Fruit fly (Drosophila melanogaster): ENCODE measurements around the gene Cad87A.

The Cad87A gene

dm6 chr3R:11945450-11946317 lies 3.2 kb downstream of the Cad87A start:
- TF ChIP-seq CG10348 (GFP tag; IDR thresholded peaks at IDR 0.05) = no peak
- TF ChIP-seq CG12605 (GFP tag; IDR thresholded peaks at IDR 0.05) = no peak
- no peak; the same call in 2 of the 3 replicates for TF ChIP-seq fd96Ca (GFP tag; IDR thresholded peaks at IDR 0.05)
- TF ChIP-seq Ets98B (GFP tag; IDR thresholded peaks at IDR 0.05) = peak; percentile 18; the same call in 1 of the 2 replicates
- no peak for TF ChIP-seq CG4496 (GFP tag; IDR thresholded peaks at IDR 0.05)
- TF ChIP-seq CG14655 (GFP tag; optimal IDR thresholded peaks at IDR 0.05) = peak; percentile 70
- peak; percentile 60 for TF ChIP-seq CG8301 (tag; optimal IDR thresholded peaks at IDR 0.05)
- TF ChIP-seq EcR (GFP tag; optimal IDR thresholded peaks at IDR 0.05) = peak; percentile 78
- TF ChIP-seq CG32121 (GFP tag; IDR thresholded peaks at IDR 0.05) = no peak
- no peak for TF ChIP-seq gl (tag; optimal IDR thresholded peaks at IDR 0.05)
- peak; percentile 12 for TF ChIP-seq CG17806 (tag; optimal IDR thresholded peaks at IDR 0.05)
- TF ChIP-seq Pif1A (GFP tag; optimal IDR thresholded peaks at IDR 0.05) = no peak
- TF ChIP-seq CG9948 (tag; optimal IDR thresholded peaks at IDR 0.05) = peak; percentile 60
- TF ChIP-seq Snoo (tag; optimal IDR thresholded peaks at IDR 0.05) = no peak
- peak; percentile 4 for TF ChIP-seq CG34367 (tag; optimal IDR thresholded peaks at IDR 0.05)
- no peak for TF ChIP-seq CG15710 (tag; optimal IDR thresholded peaks at IDR 0.05)
- TF ChIP-seq rn (GFP tag; IDR thresholded peaks at IDR 0.05) = no peak
- peak; percentile 66 for TF ChIP-seq CG8159 (tag; optimal IDR thresholded peaks at IDR 0.05)
- TF ChIP-seq D1 (tag; optimal IDR thresholded peaks at IDR 0.05) = no peak
- no peak for TF ChIP-seq Pif1B (GFP tag; optimal IDR thresholded peaks at IDR 0.05)
- peak; percentile 59 for TF ChIP-seq CG13204 (GFP tag; optimal IDR thresholded peaks at IDR 0.05)

DNA sequence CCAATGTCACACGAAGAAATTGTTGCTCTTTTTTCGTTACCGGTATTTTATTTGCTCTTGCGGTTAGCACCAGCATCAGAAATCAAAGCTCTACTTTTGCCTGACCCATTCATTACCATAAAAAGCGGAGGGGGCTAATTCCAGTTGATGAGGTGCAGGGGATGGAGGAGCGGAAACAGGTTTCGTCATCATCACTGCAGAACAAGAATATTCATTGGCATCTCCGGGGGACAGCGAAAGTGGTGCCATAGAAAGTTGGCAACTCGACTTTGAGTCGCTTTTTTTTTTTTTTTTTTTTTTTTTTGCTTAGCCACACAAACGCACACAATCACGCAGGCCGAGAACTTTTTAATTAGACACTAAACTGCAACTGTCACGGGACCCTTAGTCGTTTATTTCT lies 7.8 kb downstream of the Cad87A start:
- TF ChIP-seq CG14655 (GFP tag; optimal IDR thresholded peaks at IDR 0.05) (peak; percentile 17), CG10348 (GFP tag; IDR thresholded peaks at IDR 0.05) (no peak)

dm6 chr3R:11937427-11938114 lies 11.4 kb downstream of the Cad87A start:
- TF ChIP-seq Pif1A (GFP tag; optimal IDR thresholded peaks at IDR 0.05) = peak; percentile 10
- TF ChIP-seq CG34367 (tag; optimal IDR thresholded peaks at IDR 0.05) = no peak
- no peak for TF ChIP-seq Snoo (tag; optimal IDR thresholded peaks at IDR 0.05)
- TF ChIP-seq Ets98B (GFP tag; IDR thresholded peaks at IDR 0.05) = peak; percentile 72
- TF ChIP-seq CG12605 (GFP tag; IDR thresholded peaks at IDR 0.05) = peak; percentile 57; the same call in 1 of the 2 replicates
- TF ChIP-seq EcR (GFP tag; optimal IDR thresholded peaks at IDR 0.05) = peak; percentile 64
- peak; percentile 12 for TF ChIP-seq Pif1B (GFP tag; optimal IDR thresholded peaks at IDR 0.05)
- TF ChIP-seq D1 (tag; optimal IDR thresholded peaks at IDR 0.05) = peak; percentile 7
- TF ChIP-seq CG4496 (GFP tag; IDR thresholded peaks at IDR 0.05) = peak; percentile 75
- TF ChIP-seq CG15710 (tag; optimal IDR thresholded peaks at IDR 0.05) = peak; percentile 18
- TF ChIP-seq rn (GFP tag; IDR thresholded peaks at IDR 0.05) = peak; percentile 65
- TF ChIP-seq CG8159 (tag; optimal IDR thresholded peaks at IDR 0.05) = peak; percentile 58
- TF ChIP-seq CG17806 (tag; optimal IDR thresholded peaks at IDR 0.05) = peak; percentile 69
- peak; percentile 88 for TF ChIP-seq fd96Ca (GFP tag; IDR thresholded peaks at IDR 0.05)
- TF ChIP-seq CG32121 (GFP tag; IDR thresholded peaks at IDR 0.05) = peak; percentile 57
- peak; percentile 51 for TF ChIP-seq CG8301 (tag; optimal IDR thresholded peaks at IDR 0.05)
- no peak for TF ChIP-seq gl (tag; optimal IDR thresholded peaks at IDR 0.05)
- no peak for TF ChIP-seq CG10348 (GFP tag; IDR thresholded peaks at IDR 0.05)
- peak; percentile 60 for TF ChIP-seq CG13204 (GFP tag; optimal IDR thresholded peaks at IDR 0.05)
- TF ChIP-seq CG9948 (tag; optimal IDR thresholded peaks at IDR 0.05) = peak; percentile 34
- TF ChIP-seq CG14655 (GFP tag; optimal IDR thresholded peaks at IDR 0.05) = peak; percentile 64

DNA sequence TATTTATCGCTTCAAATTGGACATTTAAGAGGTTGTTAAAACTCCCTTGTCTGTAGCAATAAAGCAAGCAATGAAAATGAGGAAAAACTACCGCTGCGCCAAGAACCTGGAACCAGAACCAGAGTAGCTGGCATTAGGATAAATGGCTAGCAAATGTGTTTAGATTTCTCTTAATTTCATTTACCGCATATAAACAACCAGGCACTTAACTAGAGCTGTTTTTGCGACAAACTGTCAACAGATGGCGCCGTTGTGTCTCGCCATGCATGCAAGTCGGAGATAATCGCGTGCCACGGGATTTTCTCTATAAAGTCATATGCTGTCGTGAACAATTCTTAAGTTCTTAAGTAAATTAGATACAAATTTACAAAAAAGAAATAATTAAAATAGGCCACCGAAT lies 15.0 kb downstream of the Cad87A start:
- TF ChIP-seq CG8159 (tag; optimal IDR thresholded peaks at IDR 0.05) (no peak), CG14655 (GFP tag; optimal IDR thresholded peaks at IDR 0.05) (no peak), CG8301 (tag; optimal IDR thresholded peaks at IDR 0.05) (no peak), CG15710 (tag; optimal IDR thresholded peaks at IDR 0.05) (no peak), D1 (tag; optimal IDR thresholded peaks at IDR 0.05) (no peak), Snoo (tag; optimal IDR thresholded peaks at IDR 0.05) (no peak), Pif1B (GFP tag; optimal IDR thresholded peaks at IDR 0.05) (no peak), EcR (GFP tag; optimal IDR thresholded peaks at IDR 0.05) (no peak), Ets98B (GFP tag; IDR thresholded peaks at IDR 0.05) (no peak), fd96Ca (GFP tag; IDR thresholded peaks at IDR 0.05) (no peak), rn (GFP tag; IDR thresholded peaks at IDR 0.05) (no peak), CG10348 (GFP tag; IDR thresholded peaks at IDR 0.05) (no peak), Pif1A (GFP tag; optimal IDR thresholded peaks at IDR 0.05) (no peak), CG9948 (tag; optimal IDR thresholded peaks at IDR 0.05) (no peak), CG13204 (GFP tag; optimal IDR thresholded peaks at IDR 0.05) (no peak)

DNA sequence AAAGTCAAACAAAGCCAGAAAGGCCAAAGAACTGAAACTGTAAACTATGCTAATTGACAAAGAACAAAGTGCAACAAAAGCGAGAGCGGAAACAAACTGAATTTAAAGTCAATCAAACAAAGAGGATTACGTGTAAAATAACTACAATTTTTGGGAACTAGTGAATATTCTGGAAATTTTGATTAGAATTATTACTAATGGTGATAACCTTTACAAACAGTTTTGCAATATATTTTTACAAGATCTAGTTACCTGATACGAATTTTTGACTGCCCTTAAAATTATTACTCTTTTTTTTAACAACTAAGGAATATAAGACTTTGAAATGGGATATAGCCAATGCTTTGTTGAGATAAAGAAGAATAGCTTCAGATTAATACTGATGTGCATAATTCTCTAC lies 18.0 kb downstream of the Cad87A start, which contains the start of gene CG14731:
Gene CG14731 (plus strand): TSS at position 301 of the 400 bp plus-strand sequence.
- no peak for TF ChIP-seq EcR (GFP tag; optimal IDR thresholded peaks at IDR 0.05)
- no peak for TF ChIP-seq CG10348 (GFP tag; IDR thresholded peaks at IDR 0.05)
- no peak for TF ChIP-seq fd96Ca (GFP tag; IDR thresholded peaks at IDR 0.05)
